Worm (Caenorhabditis elegans): ENCODE measurements around the gene srx-54.

DNA sequence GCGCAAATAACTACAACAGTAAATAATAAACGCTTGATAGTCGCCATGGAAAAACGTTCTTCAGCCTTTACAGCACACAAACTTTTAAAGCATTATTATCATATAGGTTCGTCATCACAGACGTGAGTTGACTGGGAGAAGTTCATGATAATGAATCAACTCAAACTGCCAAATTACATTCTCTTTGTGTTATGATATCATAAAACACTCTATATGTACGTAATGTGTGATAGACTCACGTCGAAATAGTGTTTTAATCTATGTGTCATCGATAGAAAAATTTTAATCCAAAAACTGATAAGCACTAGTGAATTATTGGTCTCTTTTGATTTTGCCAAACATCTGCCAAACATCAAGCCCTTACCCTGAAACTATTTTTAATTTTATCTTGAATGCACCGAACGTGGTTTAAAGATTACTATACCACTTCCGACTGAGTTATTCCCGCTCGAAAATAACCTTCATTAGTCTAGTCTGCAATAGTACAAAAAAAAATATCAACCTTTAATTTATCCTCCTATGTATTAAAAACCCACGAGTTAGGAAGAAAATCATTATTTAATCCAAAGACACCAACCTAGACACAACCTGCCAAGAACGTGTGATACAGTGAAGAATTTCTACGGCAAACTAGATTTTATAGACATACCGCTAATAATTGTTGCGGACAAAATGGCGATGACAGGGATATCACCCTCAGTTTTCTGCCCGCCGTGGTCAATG lies 34.5 kb downstream of the srx-54 start, which contains the start of the genes clc-12 and clec-240:
- TF ChIP-seq D2030.7 (GFP tag; IDR thresholded peaks at IDR 0.05): no peak
- no peak for TF ChIP-seq unc-62 (GFP tag; optimal IDR thresholded peaks at IDR 0.05)
- TF ChIP-seq attf-6 (GFP tag; IDR thresholded peaks at IDR 0.05): no peak
- no peak for TF ChIP-seq Y56A3A.18 (GFP tag; IDR thresholded peaks at IDR 0.05)
- TF ChIP-seq cebp-1 (GFP tag; IDR thresholded peaks at IDR 0.05): no peak
- no peak for TF ChIP-seq cebp-1 (tag; optimal IDR thresholded peaks at IDR 0.05)
- no peak for TF ChIP-seq ceh-91 (GFP tag; IDR thresholded peaks at IDR 0.05)
- TF ChIP-seq F52B5.7 (tag; optimal IDR thresholded peaks at IDR 0.05): no peak
- TF ChIP-seq rec-8 (tag; optimal IDR thresholded peaks at IDR 0.05): no peak
- no peak for TF ChIP-seq dpff-1 (tag; optimal IDR thresholded peaks at IDR 0.05)
- no peak for TF ChIP-seq ceh-79 (tag; optimal IDR thresholded peaks at IDR 0.05)
- no peak for TF ChIP-seq Y95B8A.8 (GFP tag; IDR thresholded peaks at IDR 0.05)
